Worm (Caenorhabditis elegans) whole organism, midembryonic: ENCODE data around the gene F22F7.3.
"Not testable (repeated sequence)": the region's sequence is repeated elsewhere in the genome, so short reads cannot be mapped to it uniquely, and the experiment has no call there.

Experiments
- T22C8.4 ChIP-seq: fragments of 200-800 bp; sonication (Bioruptor generic); IDR thresholded peaks from 2 replicates; pipeline ENCODE4 v1.3.6; 2022; ENCODE audit warnings: missing genetic modification characterization, missing compliant biosample characterization
- cog-1 ChIP-seq: sonication (generic microtip); optimal IDR thresholded peaks from 2 replicates; lab custom pipeline; 2016; ENCODE audit warnings: missing genetic modification characterization, missing compliant biosample characterization
- flt-1 ChIP-seq: fragments of 200-800 bp; sonication (Bioruptor generic); IDR thresholded peaks from 2 replicates; pipeline ENCODE4 v1.3.6; 2022; ENCODE audit warnings: missing genetic modification characterization, missing compliant biosample characterization
- klf-2 ChIP-seq: fragments of 200-800 bp; sonication (Bioruptor generic); conservative IDR thresholded peaks from 2 replicates; pipeline ENCODE4 v1.3.6; 2022; ENCODE audit warnings: missing genetic modification reagents, missing genetic modification characterization, missing compliant biosample characterization
- med-1 ChIP-seq: sonication (generic microtip); optimal IDR thresholded peaks from 2 replicates; lab custom pipeline; 2017; ENCODE audit warnings: missing genetic modification characterization, mild to moderate bottlenecking, missing compliant biosample characterization, antibody characterized with exemption, missing genetic modification reagents; ENCODE audit not compliant: insufficient read depth
- ref-1 ChIP-seq: fragments of 200-800 bp; sonication (Bioruptor generic); conservative IDR thresholded peaks from 2 replicates; pipeline ENCODE4 v1.3.6; 2022; ENCODE audit warnings: missing genetic modification reagents, missing genetic modification characterization, missing compliant biosample characterization
- tab-1 ChIP-seq: fragments of 200-800 bp; sonication (Bioruptor generic); IDR thresholded peaks from 2 replicates; pipeline ENCODE4 v1.3.6; 2022; ENCODE audit warnings: missing genetic modification characterization, missing compliant biosample characterization
- ztf-23 ChIP-seq: fragments of 200-800 bp; sonication (Bioruptor generic); IDR thresholded peaks from 2 replicates; pipeline ENCODE4 v1.3.6; 2022; ENCODE audit warnings: missing genetic modification reagents, missing genetic modification characterization, missing compliant biosample characterization
- ztf-29 ChIP-seq: fragments of 200-800 bp; sonication (Bioruptor generic); IDR thresholded peaks from 2 replicates; pipeline ENCODE4 v1.3.6; 2022; ENCODE audit warnings: missing genetic modification reagents, missing genetic modification characterization, missing compliant biosample characterization

The F22F7.3 gene

DNA sequence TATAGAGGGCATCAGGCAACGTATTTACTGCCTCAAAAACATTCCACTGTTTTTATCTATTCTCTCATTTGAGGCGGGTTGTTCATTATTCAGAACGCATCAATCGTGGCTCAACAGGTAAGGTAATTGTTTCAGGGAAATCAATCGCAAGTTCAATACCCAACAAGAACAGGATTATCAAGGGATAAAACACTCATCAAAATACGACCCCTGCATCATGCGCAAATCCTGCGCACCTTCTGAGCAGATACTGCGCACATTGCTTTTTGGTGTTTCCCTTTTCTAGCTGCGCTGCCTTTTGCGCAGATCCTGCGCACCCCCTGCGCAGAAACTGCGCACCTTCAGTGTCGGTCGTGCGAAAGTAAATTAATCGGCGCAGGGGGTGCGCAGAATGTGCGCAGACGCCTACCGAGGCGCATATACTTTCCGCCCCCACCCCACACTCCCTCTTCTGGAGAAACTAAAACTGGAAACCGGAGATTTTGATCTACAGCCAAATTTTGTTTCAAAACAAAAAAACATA, 24.7 kb upstream of the F22F7.3 start, which contains the start of gene F36F12.3:
Gene F36F12.3, plus strand, starts transcription at position 51 of the 523 bp plus-strand sequence.
- not testable (repeated sequence) for TF ChIP-seq T22C8.4 (GFP tag; lab: Robert Waterston, UW); flt-1 (GFP tag; lab: Robert Waterston, UW); med-1

ce11 chrV:2090321-2090720, 20.1 kb upstream of the F22F7.3 start, which contains the start of gene ztf-28:
Gene ztf-28 (plus strand): TSS chrV:2090669.
- TF ChIP-seq T22C8.4 (GFP tag; lab: Robert Waterston, UW); ref-1 (GFP tag; lab: Robert Waterston, UW); tab-1: not testable (repeated sequence)

DNA sequence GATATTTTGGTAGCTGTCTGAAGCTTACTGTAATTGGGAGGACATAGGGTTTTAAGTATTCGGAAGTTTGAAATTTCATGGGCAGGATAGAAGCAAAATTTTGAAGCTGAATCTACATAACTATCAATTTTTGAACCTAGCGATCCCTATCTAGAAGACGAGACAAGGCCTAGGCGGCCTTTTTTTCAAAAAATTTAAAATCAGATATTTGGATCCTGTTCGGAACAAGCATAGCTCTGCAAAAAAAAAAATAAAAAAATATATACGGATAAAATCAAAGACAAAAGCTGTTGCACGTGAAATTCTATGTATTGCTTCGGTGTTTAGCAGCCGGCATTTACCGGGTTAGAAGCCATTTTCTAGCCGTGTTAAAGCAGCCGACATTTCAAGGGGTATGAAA, 15.3 kb upstream of the F22F7.3 start, which contains the start of gene F36F12.2:
Gene F36F12.2, minus strand, starts transcription at position 101 of the 400 bp plus-strand sequence.
- TF ChIP-seq tab-1, result no peak
- TF ChIP-seq med-1, result no peak
- TF ChIP-seq ztf-29 (GFP tag; lab: Robert Waterston, UW), result no peak
- TF ChIP-seq cog-1 (tag; lab: Kevin White, UChicago), result no peak
- TF ChIP-seq ref-1 (GFP tag; lab: Robert Waterston, UW), result no peak
- no peak for TF ChIP-seq flt-1 (GFP tag; lab: Robert Waterston, UW)
- no peak for TF ChIP-seq ztf-23
- TF ChIP-seq T22C8.4 (GFP tag; lab: Robert Waterston, UW), result no peak
- no peak for TF ChIP-seq klf-2 (GFP tag; lab: Robert Waterston, UW)

DNA sequence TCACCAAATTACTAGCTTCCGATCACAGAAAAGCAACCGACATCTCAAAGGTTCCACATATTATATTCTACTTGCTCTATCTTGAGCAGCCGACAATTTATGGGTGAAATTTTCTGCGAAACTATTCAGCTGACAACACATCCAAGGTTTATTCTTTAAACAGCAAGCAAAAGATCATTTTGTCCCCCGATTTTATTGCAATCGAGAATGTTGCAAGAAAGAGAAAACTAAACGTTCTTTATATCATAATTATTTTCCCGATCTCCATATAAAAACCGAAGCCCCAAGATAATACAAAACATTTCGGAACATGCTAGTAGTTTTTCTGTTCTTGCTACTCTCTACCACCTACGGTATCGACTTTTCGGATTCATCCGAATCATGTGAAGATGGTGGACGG, 14.7 kb upstream of the F22F7.3 start, which contains the start of gene clec-207:
Gene clec-207, plus strand, starts transcription at position 301 of the 400 bp plus-strand sequence.
- TF ChIP-seq ztf-29 (GFP tag; lab: Robert Waterston, UW) (no peak), med-1 (no peak), ztf-23 (no peak), cog-1 (tag; lab: Kevin White, UChicago) (no peak), ref-1 (GFP tag; lab: Robert Waterston, UW) (no peak), T22C8.4 (GFP tag; lab: Robert Waterston, UW) (no peak), tab-1 (no peak), klf-2 (GFP tag; lab: Robert Waterston, UW) (no peak), flt-1 (GFP tag; lab: Robert Waterston, UW) (no peak)

- TF ChIP-seq T22C8.4 (GFP tag; lab: Robert Waterston, UW), result no peak
- TF ChIP-seq cog-1 (tag; lab: Kevin White, UChicago), result no peak
- no peak for TF ChIP-seq tab-1
- TF ChIP-seq ztf-29 (GFP tag; lab: Robert Waterston, UW), result no peak
- TF ChIP-seq ref-1 (GFP tag; lab: Robert Waterston, UW), result no peak
- no peak for TF ChIP-seq klf-2 (GFP tag; lab: Robert Waterston, UW)
- TF ChIP-seq med-1, result no peak
- no peak for TF ChIP-seq flt-1 (GFP tag; lab: Robert Waterston, UW)
- TF ChIP-seq ztf-23, result no peak
Measured at ce11 chrV:2097653-2098052, 12.8 kb upstream of the F22F7.3 start, which contains the start of gene clec-208. Gene clec-208 (plus strand): TSS chrV:2097953.

- no peak for TF ChIP-seq ref-1 (GFP tag; lab: Robert Waterston, UW)
- TF ChIP-seq cog-1 (tag; lab: Kevin White, UChicago), result no peak
Measured at ce11 chrV:2099040-2099439, 11.4 kb upstream of the F22F7.3 start, which contains the start of gene F36F12.7. Gene F36F12.7 (plus strand): TSS chrV:2099340.

DNA sequence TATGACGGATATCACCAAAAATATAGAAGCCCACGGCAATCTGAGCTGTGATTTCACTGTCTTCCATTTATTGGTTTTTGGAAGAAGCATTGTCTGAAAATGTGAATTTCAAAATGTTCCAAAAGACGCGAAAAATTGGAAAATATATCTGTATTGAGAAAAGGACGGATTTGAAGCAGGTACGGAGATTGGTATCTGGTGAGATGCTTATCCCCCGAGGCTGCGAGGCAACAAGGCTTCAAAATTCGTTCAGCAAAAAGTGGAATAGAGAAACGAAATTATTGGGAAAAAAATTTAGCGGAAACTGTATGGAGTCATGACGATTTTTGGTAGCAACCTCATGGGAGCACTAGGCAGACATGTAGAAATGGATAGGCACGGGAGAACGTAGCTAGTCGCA, 7.3 kb upstream of the F22F7.3 start, which contains the start of gene F36F12.1:
Gene F36F12.1, minus strand, starts transcription at position 101 of the 400 bp plus-strand sequence.
- TF ChIP-seq ztf-29 (GFP tag; lab: Robert Waterston, UW), result no peak
- no peak for TF ChIP-seq ref-1 (GFP tag; lab: Robert Waterston, UW)
- TF ChIP-seq tab-1, result no peak
- no peak for TF ChIP-seq ztf-23
- no peak for TF ChIP-seq med-1
- no peak for TF ChIP-seq flt-1 (GFP tag; lab: Robert Waterston, UW)
- TF ChIP-seq T22C8.4 (GFP tag; lab: Robert Waterston, UW), result no peak
- no peak for TF ChIP-seq cog-1 (tag; lab: Kevin White, UChicago)
- no peak for TF ChIP-seq klf-2 (GFP tag; lab: Robert Waterston, UW)

DNA sequence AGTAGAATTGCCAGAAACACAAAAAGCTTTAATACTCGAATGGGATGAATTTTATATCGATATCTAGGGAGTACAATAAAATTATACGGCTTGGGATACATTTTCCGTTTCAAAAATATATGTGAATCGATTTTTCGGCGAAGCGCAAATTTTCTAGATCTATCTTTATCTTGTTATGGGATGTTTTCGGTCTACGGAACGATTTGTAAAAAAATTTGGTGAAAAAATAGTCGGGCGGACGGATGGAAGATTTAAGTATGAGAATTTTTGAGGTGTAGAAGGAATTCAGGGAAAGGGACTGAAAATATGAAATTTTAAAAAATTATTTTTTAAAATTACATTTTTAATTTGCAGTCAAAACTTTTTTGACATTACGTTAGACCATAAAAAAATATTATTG, 4.5 kb upstream of the F22F7.3 start, which contains the start of gene F22F7.4:
Gene F22F7.4, minus strand, starts transcription at position 101 of the 400 bp plus-strand sequence.
- TF ChIP-seq flt-1 (GFP tag; lab: Robert Waterston, UW) (no peak), tab-1 (no peak), cog-1 (tag; lab: Kevin White, UChicago) (no peak), klf-2 (GFP tag; lab: Robert Waterston, UW) (no peak), ztf-23 (no peak), ztf-29 (GFP tag; lab: Robert Waterston, UW) (no peak)

ce11 chrV:2109295-2109694, 1.2 kb upstream of the F22F7.3 start, which contains the start of gene ckb-4:
Gene ckb-4 (minus strand): TSS chrV:2109434.
- no peak for TF ChIP-seq flt-1 (GFP tag; lab: Robert Waterston, UW)
- TF ChIP-seq med-1, result no peak
- no peak for TF ChIP-seq cog-1 (tag; lab: Kevin White, UChicago)
- no peak for TF ChIP-seq ztf-29 (GFP tag; lab: Robert Waterston, UW)
- no peak for TF ChIP-seq klf-2 (GFP tag; lab: Robert Waterston, UW)
- TF ChIP-seq ref-1 (GFP tag; lab: Robert Waterston, UW), result no peak
- no peak for TF ChIP-seq tab-1
- TF ChIP-seq T22C8.4 (GFP tag; lab: Robert Waterston, UW), result no peak
- TF ChIP-seq ztf-23, result no peak

DNA sequence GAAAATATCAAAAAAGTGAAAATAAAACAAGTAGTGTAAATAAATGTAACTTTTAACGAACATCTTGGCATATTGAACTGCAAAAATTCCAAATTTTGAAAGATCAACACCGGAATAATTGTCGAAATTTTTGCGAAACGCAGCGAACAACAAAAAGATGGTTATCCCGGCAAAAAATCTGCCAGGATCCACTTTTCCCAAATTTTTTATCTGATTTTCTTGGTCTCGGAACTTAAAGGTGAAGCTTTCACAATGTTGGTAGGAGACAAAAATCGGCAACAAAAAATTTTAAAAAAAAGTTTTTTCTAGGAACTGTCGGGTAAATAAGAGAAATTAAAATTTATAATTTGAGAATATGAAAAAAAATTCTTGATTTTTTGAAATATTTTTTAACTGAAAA, 8.1 kb downstream of the F22F7.3 start, which contains the start of gene bgnt-1.2:
Gene bgnt-1.2, minus strand, starts transcription at position 101 of the 400 bp plus-strand sequence.
- TF ChIP-seq flt-1 (GFP tag; lab: Robert Waterston, UW), result no peak
- no peak for TF ChIP-seq cog-1 (tag; lab: Kevin White, UChicago)
- no peak for TF ChIP-seq ztf-23
- TF ChIP-seq klf-2 (GFP tag; lab: Robert Waterston, UW), result no peak
- TF ChIP-seq ref-1 (GFP tag; lab: Robert Waterston, UW), result no peak
- no peak for TF ChIP-seq ztf-29 (GFP tag; lab: Robert Waterston, UW)
- TF ChIP-seq T22C8.4 (GFP tag; lab: Robert Waterston, UW), result no peak
- TF ChIP-seq tab-1, result no peak
- no peak for TF ChIP-seq med-1
